Fruit fly (Drosophila melanogaster) whole organism, embryonic: ENCODE measurements around the gene CG7407.
A peak's percentile ranks its signal among the peaks of the same experiment; 100 is the strongest.

Source experiments
- Atf3 ChIP-seq: fragments of 200-800 bp; sonication (Bioruptor generic); optimal IDR thresholded peaks from 3 replicates; lab custom pipeline; 2016; ENCODE audit warnings: missing biosample characterization, missing genetic modification characterization
- Bgb ChIP-seq: fragments of 200-800 bp; sonication (Bioruptor generic); IDR thresholded peaks from 2 replicates; pipeline ENCODE4 v1.3.6; 2022; ENCODE audit warnings: missing biosample characterization, missing genetic modification characterization; ENCODE audit not compliant: partially characterized antibody
- Blimp-1 ChIP-seq: fragments of 200-800 bp; sonication (Bioruptor generic); optimal IDR thresholded peaks from 3 replicates; lab custom pipeline; 2018; ENCODE audit warnings: missing biosample characterization, missing genetic modification characterization, mild to moderate bottlenecking, moderate library complexity, missing genetic modification reagents
- CG10267 ChIP-seq: fragments of 200-800 bp; sonication (Bioruptor generic); optimal IDR thresholded peaks from 2 replicates; lab custom pipeline; 2018; ENCODE audit warnings: missing biosample characterization, mild to moderate bottlenecking, missing genetic modification characterization, moderate library complexity
- CG10979 ChIP-seq: fragments of 200-800 bp; sonication (Bioruptor generic); optimal IDR thresholded peaks from 2 replicates; lab custom pipeline; 2018; ENCODE audit warnings: missing biosample characterization, mild to moderate bottlenecking, missing genetic modification characterization, moderate library complexity
- CG11085 ChIP-seq: fragments of 200-800 bp; sonication (Bioruptor generic); IDR thresholded peaks from 2 replicates; pipeline ENCODE4 v1.3.6; 2022; ENCODE audit warnings: missing biosample characterization, missing genetic modification characterization
- CG11723 ChIP-seq: fragments of 200-800 bp; sonication (Bioruptor generic); optimal IDR thresholded peaks from 2 replicates; lab custom pipeline; 2017; ENCODE audit warnings: missing biosample characterization, mild to moderate bottlenecking, missing genetic modification characterization
- CG1233 ChIP-seq: fragments of 200-800 bp; sonication (Bioruptor generic); optimal IDR thresholded peaks from 4 replicates; lab custom pipeline; 2018; ENCODE audit warnings: missing biosample characterization, mild to moderate bottlenecking, missing genetic modification characterization
- CG13624 ChIP-seq: fragments of 200-800 bp; sonication (Bioruptor generic); optimal IDR thresholded peaks from 2 replicates; lab custom pipeline; 2016; ENCODE audit warnings: missing biosample characterization, missing genetic modification characterization
- CG13894 ChIP-seq: fragments of 200-800 bp; sonication (Bioruptor generic); optimal IDR thresholded peaks from 3 replicates; lab custom pipeline; 2018; ENCODE audit warnings: missing biosample characterization, mild to moderate bottlenecking, missing genetic modification characterization, moderate library complexity
- CG18262 ChIP-seq: fragments of 200-800 bp; optimal IDR thresholded peaks from 3 replicates; lab custom pipeline; 2019; ENCODE audit warnings: missing biosample characterization, mild to moderate bottlenecking, missing genetic modification characterization, moderate library complexity
- CG32772 ChIP-seq: fragments of 200-800 bp; sonication (Bioruptor generic); IDR thresholded peaks from 2 replicates; pipeline ENCODE4 v1.3.6; 2022; ENCODE audit warnings: missing biosample characterization, missing genetic modification characterization
- CG3995 ChIP-seq: fragments of 200-800 bp; sonication (Bioruptor generic); optimal IDR thresholded peaks from 3 replicates; lab custom pipeline; 2016; ENCODE audit warnings: missing biosample characterization, missing genetic modification characterization
- CG6765 ChIP-seq: fragments of 200-800 bp; sonication (Bioruptor generic); optimal IDR thresholded peaks from 3 replicates; lab custom pipeline; 2017; ENCODE audit warnings: missing biosample characterization, mild to moderate bottlenecking, missing genetic modification characterization
- CG8478 ChIP-seq: fragments of >200 bp; optimal IDR thresholded peaks from 2 replicates; lab custom pipeline; 2018
- CG8924 ChIP-seq: fragments of 200-800 bp; optimal IDR thresholded peaks from 3 replicates; lab custom pipeline; 2019; ENCODE audit warnings: missing biosample characterization, mild to moderate bottlenecking, missing genetic modification characterization, moderate library complexity
- CG9215 ChIP-seq: fragments of 200-800 bp; sonication (Bioruptor generic); IDR thresholded peaks from 2 replicates; pipeline ENCODE4 v1.3.6; 2022; ENCODE audit warnings: missing biosample characterization, missing genetic modification characterization
- Chrac-16 ChIP-seq: fragments of 200-800 bp; sonication (Bioruptor generic); optimal IDR thresholded peaks from 3 replicates; lab custom pipeline; 2016; ENCODE audit warnings: missing biosample characterization, missing genetic modification characterization
- CrebB ChIP-seq: fragments of 200-800 bp; sonication (Bioruptor generic); optimal IDR thresholded peaks from 3 replicates; lab custom pipeline; 2018; ENCODE audit warnings: missing biosample characterization, mild to moderate bottlenecking, missing genetic modification characterization
- Hmx ChIP-seq: fragments of 200-800 bp; sonication (Bioruptor generic); optimal IDR thresholded peaks from 2 replicates; lab custom pipeline; 2016; ENCODE audit warnings: missing biosample characterization, missing genetic modification characterization
- Kr ChIP-seq: fragments of 200-800 bp; sonication (Bioruptor generic); optimal IDR thresholded peaks from 2 replicates; lab custom pipeline; 2017; ENCODE audit warnings: missing biosample characterization, mild to moderate bottlenecking, missing genetic modification characterization
- Max ChIP-seq: fragments of 200-800 bp; sonication (Bioruptor generic); optimal IDR thresholded peaks from 2 replicates; lab custom pipeline; 2016; ENCODE audit warnings: missing biosample characterization, mild to moderate bottlenecking, missing genetic modification characterization
- Mrtf ChIP-seq: fragments of 200-800 bp; sonication (Bioruptor generic); IDR thresholded peaks from 3 replicates; pipeline ENCODE4 v1.3.6; 2022; ENCODE audit warnings: missing biosample characterization, missing genetic modification characterization
- Myb ChIP-seq: fragments of 200-800 bp; sonication (Bioruptor generic); optimal IDR thresholded peaks from 2 replicates; lab custom pipeline; 2016; ENCODE audit warnings: missing biosample characterization, missing genetic modification characterization
- Ravus ChIP-seq: fragments of 200-800 bp; sonication (Bioruptor generic); IDR thresholded peaks from 2 replicates; pipeline ENCODE4 v1.3.6; 2022; ENCODE audit warnings: missing biosample characterization, missing genetic modification characterization
- Rfx ChIP-seq: fragments of 200-800 bp; sonication (Bioruptor generic); IDR thresholded peaks from 2 replicates; pipeline ENCODE4 v1.3.6; 2022; ENCODE audit warnings: missing biosample characterization, missing genetic modification characterization
- Vsx1 ChIP-seq: fragments of 200-800 bp; sonication (Bioruptor generic); optimal IDR thresholded peaks from 2 replicates; lab custom pipeline; 2017; ENCODE audit warnings: missing biosample characterization, mild to moderate bottlenecking, missing genetic modification characterization, missing genetic modification reagents
- bbx ChIP-seq: fragments of 200-800 bp; sonication (Bioruptor generic); IDR thresholded peaks from 2 replicates; pipeline ENCODE4 v1.3.6; 2022; ENCODE audit warnings: missing biosample characterization, missing genetic modification characterization; ENCODE audit not compliant: partially characterized antibody
- chif ChIP-seq, 2 experiments: fragments of 200-800 bp; sonication (Bioruptor generic); optimal IDR thresholded peaks; 3 replicates each; lab custom pipeline; 2016; ENCODE audit warnings: missing biosample characterization in 2 of 2, missing genetic modification characterization in 2 of 2
- ci ChIP-seq: fragments of 200-800 bp; sonication (Bioruptor generic); IDR thresholded peaks from 3 replicates; pipeline ENCODE4 v1.3.6; 2022; ENCODE audit warnings: missing biosample characterization, missing genetic modification characterization
- fd3F ChIP-seq: fragments of 200-800 bp; sonication (Bioruptor generic); optimal IDR thresholded peaks from 2 replicates; lab custom pipeline; 2018; ENCODE audit warnings: missing biosample characterization, mild to moderate bottlenecking, missing genetic modification characterization, moderate library complexity
- lola ChIP-seq, 3 experiments: fragments of >200 bp in 2 of 3; fragments of 200-800 bp in 1 of 3; sonication (Bioruptor generic) in 1 of 3; optimal IDR thresholded peaks; 2 replicates each; lab custom pipeline; 2017 to 2019; ENCODE audit warnings: missing biosample characterization in 3 of 3, missing genetic modification characterization in 3 of 3, mild to moderate bottlenecking in 1 of 3, moderate library complexity in 1 of 3
- lov ChIP-seq, 2 experiments: fragments of 200-800 bp in 1 of 2; fragments of >200 bp in 1 of 2; sonication (Bioruptor generic) in 1 of 2; IDR thresholded peaks in 1 of 2; optimal IDR thresholded peaks in 1 of 2; 2 replicates in 1 of 2; 3 replicates in 1 of 2; pipeline versions ENCODE4 v1.3.6 to Lab custom; 2017 to 2022; ENCODE audit warnings: missing biosample characterization in 1 of 2, missing genetic modification characterization in 1 of 2
- nerfin-2 ChIP-seq: fragments of 200-800 bp; sonication (Bioruptor generic); IDR thresholded peaks from 2 replicates; pipeline ENCODE4 v1.3.6; 2022; ENCODE audit warnings: missing biosample characterization, missing genetic modification characterization; ENCODE audit not compliant: partially characterized antibody
- p53 ChIP-seq: fragments of 200-800 bp; sonication (Bioruptor generic); optimal IDR thresholded peaks from 2 replicates; lab custom pipeline; 2016; ENCODE audit warnings: missing biosample characterization, missing genetic modification characterization
- schlank ChIP-seq: fragments of 200-800 bp; sonication (Bioruptor generic); optimal IDR thresholded peaks from 2 replicates; lab custom pipeline; 2018; ENCODE audit warnings: missing biosample characterization, mild to moderate bottlenecking, missing genetic modification characterization
- sens ChIP-seq: fragments of 200-800 bp; sonication (Bioruptor generic); peaks from one replicate; lab custom pipeline; 2016; ENCODE audit warnings: missing biosample characterization, missing genetic modification characterization
- sens-2 ChIP-seq: fragments of 200-800 bp; sonication (Bioruptor generic); IDR thresholded peaks from 2 replicates; pipeline ENCODE4 v1.3.6; 2022; ENCODE audit warnings: missing biosample characterization, missing genetic modification characterization
- slou ChIP-seq: fragments of 200-800 bp; sonication (Bioruptor generic); optimal IDR thresholded peaks from 3 replicates; lab custom pipeline; 2016; ENCODE audit warnings: missing biosample characterization, missing genetic modification characterization
- slp2 ChIP-seq: fragments of 200-800 bp; sonication (Bioruptor generic); optimal IDR thresholded peaks from 2 replicates; lab custom pipeline; 2016; ENCODE audit warnings: missing biosample characterization, missing genetic modification characterization
- sqz ChIP-seq: fragments of 200-800 bp; sonication (Bioruptor generic); optimal IDR thresholded peaks from 3 replicates; lab custom pipeline; 2018; ENCODE audit warnings: missing biosample characterization, mild to moderate bottlenecking, missing genetic modification characterization
- sr ChIP-seq: fragments of 200-800 bp; sonication (Bioruptor generic); IDR thresholded peaks from 3 replicates; pipeline ENCODE4 v1.3.6; 2022; ENCODE audit warnings: missing biosample characterization, missing genetic modification characterization
- tin ChIP-seq: fragments of 200-800 bp; sonication (Bioruptor generic); optimal IDR thresholded peaks from 3 replicates; lab custom pipeline; 2016; ENCODE audit warnings: missing biosample characterization, missing genetic modification characterization
- tio ChIP-seq: fragments of 200-800 bp; sonication (Bioruptor generic); optimal IDR thresholded peaks from 2 replicates; lab custom pipeline; 2017; ENCODE audit warnings: missing biosample characterization, missing genetic modification characterization, inconsistent platforms
- trh ChIP-seq: fragments of 200-800 bp; sonication (Bioruptor generic); optimal IDR thresholded peaks from 2 replicates; lab custom pipeline; 2016; ENCODE audit warnings: missing biosample characterization, missing genetic modification characterization
- ttk ChIP-seq: fragments of 200-800 bp; sonication (Bioruptor generic); IDR thresholded peaks from 2 replicates; pipeline ENCODE4 v2.1.2; 2022; ENCODE audit warnings: missing biosample characterization, missing genetic modification characterization
- tup ChIP-seq: fragments of 200-800 bp; sonication (Bioruptor generic); optimal IDR thresholded peaks from 2 replicates; lab custom pipeline; 2016; ENCODE audit warnings: missing biosample characterization, mild to moderate bottlenecking, missing genetic modification characterization, moderate library complexity
- vfl ChIP-seq: fragments of 200-800 bp; sonication (Bioruptor generic); optimal IDR thresholded peaks from 2 replicates; lab custom pipeline; 2016; ENCODE audit warnings: missing biosample characterization, missing genetic modification characterization
- vnd ChIP-seq: fragments of 200-800 bp; sonication (Bioruptor generic); IDR thresholded peaks from 3 replicates; pipeline ENCODE4 v1.3.6; 2022; ENCODE audit warnings: missing biosample characterization, missing genetic modification characterization; ENCODE audit not compliant: partially characterized antibody
- yki ChIP-seq: fragments of >200 bp; optimal IDR thresholded peaks from 3 replicates; lab custom pipeline; 2018
- zf30C ChIP-seq: fragments of 200-800 bp; sonication (Bioruptor generic); optimal IDR thresholded peaks from 3 replicates; lab custom pipeline; 2018; ENCODE audit warnings: missing biosample characterization, mild to moderate bottlenecking, missing genetic modification characterization

CG7407 gene

DNA sequence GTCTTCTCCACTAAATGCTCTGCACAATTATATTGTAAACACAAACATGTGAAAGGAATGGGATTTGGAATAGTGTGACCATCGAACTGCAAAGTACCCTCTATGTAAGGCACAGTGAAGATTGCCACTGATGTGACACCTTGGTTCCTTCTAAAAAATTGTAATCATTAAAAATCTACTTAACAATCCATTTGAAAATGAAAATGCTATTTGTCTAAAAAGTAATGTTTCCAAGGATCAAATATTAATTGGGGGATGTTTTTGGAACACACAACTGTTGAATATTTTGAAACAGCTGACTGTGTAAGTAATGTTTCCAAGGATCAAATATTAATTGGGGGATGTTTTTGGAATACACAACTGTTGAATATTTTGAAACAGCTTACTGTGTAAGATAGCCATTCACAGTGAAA lies 4.9 kb downstream of the CG7407 start, which contains the start of gene CG32448 (continued):
- TF ChIP-seq tio (no peak), fd3F (GFP tag; lab: Kevin White, UChicago) (no peak), nerfin-2 (GFP tag; lab: Robert Waterston, UW) (no peak), CG11085 (GFP tag; lab: Robert Waterston, UW) (peak; percentile 44; the same call in 1 of the 2 replicates), CG13894 (tag; lab: Kevin White, UChicago) (no peak), tin (peak; percentile 64), Hmx (GFP tag; lab: Kevin White, UChicago) (no peak), sr (0 out of 3 replicates have a peak, but pooled peaks have one; percentile 23), yki (lab: Kevin White, UChicago) (no peak), tup (no peak), Max (GFP tag; lab: Kevin White, UChicago) (peak; percentile 13), CG6765 (no peak), Myb (GFP tag; lab: Kevin White, UChicago) (peak; percentile 55), vnd (GFP tag; lab: Robert Waterston, UW) (no peak), ci (GFP tag; lab: Robert Waterston, UW) (peak; percentile 85), CG13624 (GFP tag; lab: Kevin White, UChicago) (peak; percentile 77), lov (optimal IDR thresholded peaks at IDR 0.05; lab: Kevin White, UChicago) (no peak), lov (GFP tag; IDR thresholded peaks at IDR 0.05; lab: Robert Waterston, UW) (0 out of 3 replicates have a peak, but pooled peaks have one; percentile 40), CrebB (tag; lab: Kevin White, UChicago) (no peak), Bgb (GFP tag; lab: Robert Waterston, UW) (no peak), CG10979 (tag; lab: Kevin White, UChicago) (peak; percentile 44), CG10267 (tag; lab: Kevin White, UChicago) (peak; percentile 63), Ravus (GFP tag; lab: Robert Waterston, UW) (peak; percentile 7; the same call in 1 of the 2 replicates), CG8478 (lab: Kevin White, UChicago) (no peak), Blimp-1 (GFP tag; lab: Kevin White, UChicago) (peak; percentile 28), CG3995 (GFP tag; lab: Kevin White, UChicago) (peak; percentile 22), bbx (no peak), vfl (GFP tag; lab: Kevin White, UChicago) (no peak), slp2 (GFP tag; lab: Kevin White, UChicago) (peak; percentile 31), sqz (GFP tag; lab: Kevin White, UChicago) (no peak), Kr (GFP tag; lab: Kevin White, UChicago) (no peak), lola (GFP tag; optimal IDR thresholded peaks at IDR 0.05; lab: Kevin White, UChicago) (peak in 1 of 3 experiments; percentile 49), CG8924 (tag; lab: Kevin White, UChicago) (peak; percentile 59), p53 (GFP tag; lab: Kevin White, UChicago) (peak; percentile 1), CG11723 (GFP tag; lab: Kevin White, UChicago) (no peak), CG9215 (GFP tag; lab: Robert Waterston, UW) (peak; percentile 60), Atf3 (GFP tag; lab: Kevin White, UChicago) (peak; percentile 45), Vsx1 (GFP tag; lab: Kevin White, UChicago) (no peak), CG1233 (GFP tag; lab: Kevin White, UChicago) (peak; percentile 44), Mrtf (GFP tag; lab: Robert Waterston, UW) (peak; percentile 63; the same call in 2 of the 3 replicates), ttk (GFP tag; lab: Robert Waterston, UW) (peak; percentile 78), CG18262 (peak; percentile 52), chif (GFP tag; optimal IDR thresholded peaks at IDR 0.05; lab: Kevin White, UChicago) (peak; percentile 26 to 74), Chrac-16 (peak; percentile 38), sens (GFP tag; lab: Kevin White, UChicago) (peak; percentile 91), zf30C (GFP tag; lab: Kevin White, UChicago) (no peak), schlank (tag; lab: Kevin White, UChicago) (peak; percentile 1), sens-2 (GFP tag; lab: Robert Waterston, UW) (no peak), CG32772 (GFP tag; lab: Robert Waterston, UW) (peak; percentile 62; the same call in 1 of the 2 replicates), Rfx (GFP tag; lab: Robert Waterston, UW) (peak; percentile 84), slou (GFP tag; lab: Kevin White, UChicago) (no peak), trh (GFP tag; lab: Kevin White, UChicago) (peak; percentile 31)
